Fruit fly (Drosophila melanogaster): Measurements from ENCODE around the gene CG31388.

dm6 chr3R:11253768-11254167 lies 16.2 kb downstream of the CG31388 start:
- TF ChIP-seq Ets98B (GFP tag; IDR thresholded peaks at IDR 0.05) (no peak), fd96Ca (GFP tag; IDR thresholded peaks at IDR 0.05) (no peak), Pif1B (GFP tag; optimal IDR thresholded peaks at IDR 0.05) (no peak), EcR (GFP tag; optimal IDR thresholded peaks at IDR 0.05) (no peak), CG15710 (tag; optimal IDR thresholded peaks at IDR 0.05) (no peak), CG10348 (GFP tag; IDR thresholded peaks at IDR 0.05) (no peak), CG8301 (tag; optimal IDR thresholded peaks at IDR 0.05) (no peak), CG34367 (tag; optimal IDR thresholded peaks at IDR 0.05) (no peak), CG14655 (GFP tag; optimal IDR thresholded peaks at IDR 0.05) (no peak), rn (GFP tag; IDR thresholded peaks at IDR 0.05) (no peak), CG12605 (GFP tag; IDR thresholded peaks at IDR 0.05) (no peak), Pif1A (GFP tag; optimal IDR thresholded peaks at IDR 0.05) (no peak), gl (tag; optimal IDR thresholded peaks at IDR 0.05) (no peak), CG9948 (tag; optimal IDR thresholded peaks at IDR 0.05) (no peak)
